Worm (Caenorhabditis elegans): ENCODE measurements around the gene mrpl-53.

mrpl-53 gene

ce11 chrII:9591071-9591470 lies 6.4 kb upstream of the mrpl-53 start, which contains the start of the genes E02H1.1 and tag-124:
Gene E02H1.1 (minus strand): TSS chrII:9591164.
Gene tag-124 (plus strand): TSS chrII:9591292.
- TF ChIP-seq unc-39 (tag; optimal IDR thresholded peaks at IDR 0.05) (no peak), sma-9 (GFP tag; optimal IDR thresholded peaks at IDR 0.05) (peak; percentile 92), sma-9 (tag; optimal IDR thresholded peaks at IDR 0.05) (no peak), nhr-6 (tag; optimal IDR thresholded peaks at IDR 0.05) (peak; percentile 64), unc-55 (GFP tag; optimal IDR thresholded peaks at IDR 0.05) (peak; percentile 89), fos-1 (tag; optimal IDR thresholded peaks at IDR 0.05) (peak; percentile 27), nhr-10 (tag; optimal IDR thresholded peaks at IDR 0.05) (no peak), C34F6.9 (tag; optimal IDR thresholded peaks at IDR 0.05) (peak; percentile 81), nhr-25 (tag; optimal IDR thresholded peaks at IDR 0.05) (peak; percentile 77), egl-27 (tag; optimal IDR thresholded peaks at IDR 0.05) (peak; percentile 38), sem-4 (tag; optimal IDR thresholded peaks at IDR 0.05) (peak; percentile 66), F13H6.1 (tag; optimal IDR thresholded peaks at IDR 0.05) (peak; percentile 75), nhr-77 (tag; optimal IDR thresholded peaks at IDR 0.05) (no peak), crh-2 (tag; optimal IDR thresholded peaks at IDR 0.05) (peak; percentile 72), sma-3 (GFP tag; optimal IDR thresholded peaks at IDR 0.05) (peak; percentile 88), ZK546.5 (tag; optimal IDR thresholded peaks at IDR 0.05) (no peak), lsy-2 (tag; optimal IDR thresholded peaks at IDR 0.05) (peak; percentile 67 to 89), ceh-82 (tag; optimal IDR thresholded peaks at IDR 0.05) (no peak), nhr-23 (tag; optimal IDR thresholded peaks at IDR 0.05) (no peak), ama-1 (optimal IDR thresholded peaks at IDR 0.05) (no peak), nhr-21 (tag; optimal IDR thresholded peaks at IDR 0.05) (peak; percentile 66), aly-2 (tag; optimal IDR thresholded peaks at IDR 0.05) (no peak), ztf-1 (GFP tag; conservative IDR thresholded peaks at IDR 0.05) (no peak), lin-13 (GFP tag; optimal IDR thresholded peaks at IDR 0.05) (peak; percentile 51), mdl-1 (tag; optimal IDR thresholded peaks at IDR 0.05) (no peak), blmp-1 (tag; optimal IDR thresholded peaks at IDR 0.05; ENCODE audit: insufficient read depth) (peak; percentile 12), nhr-129 (tag; optimal IDR thresholded peaks at IDR 0.05) (peak; percentile 67), nhr-237 (tag; optimal IDR thresholded peaks at IDR 0.05) (no peak), gmeb-1 (tag; optimal IDR thresholded peaks at IDR 0.05) (peak; percentile 61), mab-5 (tag; optimal IDR thresholded peaks at IDR 0.05) (peak; percentile 69), elt-1 (tag; optimal IDR thresholded peaks at IDR 0.05) (no peak), snpc-4 (tag; optimal IDR thresholded peaks at IDR 0.05) (peak; percentile 49)

- TF ChIP-seq nhr-23 (tag; optimal IDR thresholded peaks at IDR 0.05): no peak
- no peak for TF ChIP-seq lsy-2 (tag; optimal IDR thresholded peaks at IDR 0.05)
- no peak for TF ChIP-seq sma-9 (GFP tag; optimal IDR thresholded peaks at IDR 0.05)
- TF ChIP-seq sma-9 (tag; optimal IDR thresholded peaks at IDR 0.05): no peak
- TF ChIP-seq alr-1 (tag; optimal IDR thresholded peaks at IDR 0.05): no peak
- no peak for TF ChIP-seq sem-4 (tag; optimal IDR thresholded peaks at IDR 0.05)
- TF ChIP-seq R02D3.7 (tag; optimal IDR thresholded peaks at IDR 0.05): no peak
- TF ChIP-seq mdl-1 (tag; optimal IDR thresholded peaks at IDR 0.05): no peak
- no peak for TF ChIP-seq lin-11 (tag; optimal IDR thresholded peaks at IDR 0.05)
- TF ChIP-seq ceh-16 (tag; optimal IDR thresholded peaks at IDR 0.05): no peak
- no peak for TF ChIP-seq Y55F3AM.14 (GFP tag; optimal IDR thresholded peaks at IDR 0.05)
- no peak for TF ChIP-seq elt-1 (tag; optimal IDR thresholded peaks at IDR 0.05)
Measured at ce11 chrII:9592737-9593136, 4.7 kb upstream of the mrpl-53 start, which contains the start of gene parp-2. Gene parp-2 (plus strand): TSS chrII:9593037.

ce11 chrII:9594924-9595323 lies 2.5 kb upstream of the mrpl-53 start, which contains the start of gene E02H1.5:
Gene E02H1.5 (plus strand): TSS chrII:9595224.
- no peak for TF ChIP-seq nhr-77 (tag; optimal IDR thresholded peaks at IDR 0.05)
- TF ChIP-seq mbf-1 (tag; optimal IDR thresholded peaks at IDR 0.05): no peak
- no peak for TF ChIP-seq mab-5 (tag; optimal IDR thresholded peaks at IDR 0.05)
- no peak for TF ChIP-seq ztf-1 (GFP tag; conservative IDR thresholded peaks at IDR 0.05)
- TF ChIP-seq ceh-82 (tag; optimal IDR thresholded peaks at IDR 0.05): no peak
- no peak for TF ChIP-seq nhr-237 (tag; optimal IDR thresholded peaks at IDR 0.05)
- no peak for TF ChIP-seq nhr-21 (tag; optimal IDR thresholded peaks at IDR 0.05)
- TF ChIP-seq nhr-129 (tag; optimal IDR thresholded peaks at IDR 0.05): no peak
- no peak for TF ChIP-seq nhr-25 (tag; optimal IDR thresholded peaks at IDR 0.05)
- no peak for TF ChIP-seq nhr-11 (tag; optimal IDR thresholded peaks at IDR 0.05)
- TF ChIP-seq ceh-16 (tag; optimal IDR thresholded peaks at IDR 0.05): no peak
- TF ChIP-seq egl-27 (tag; optimal IDR thresholded peaks at IDR 0.05): no peak
- TF ChIP-seq peb-1 (tag; optimal IDR thresholded peaks at IDR 0.05): no peak
- TF ChIP-seq Y55F3AM.14 (GFP tag; optimal IDR thresholded peaks at IDR 0.05): no peak
- no peak for TF ChIP-seq nhr-23 (tag; optimal IDR thresholded peaks at IDR 0.05)
- TF ChIP-seq zag-1 (tag; optimal IDR thresholded peaks at IDR 0.05): no peak
- TF ChIP-seq R02D3.7 (tag; optimal IDR thresholded peaks at IDR 0.05): no peak
- TF ChIP-seq ztf-11 (tag; optimal IDR thresholded peaks at IDR 0.05): no peak
- no peak for TF ChIP-seq crh-2 (tag; optimal IDR thresholded peaks at IDR 0.05)
